Worm (Caenorhabditis elegans): Measurements from ENCODE around the gene him-5.
A peak's percentile ranks its signal among the peaks of the same experiment; 100 is the strongest.
"Not testable (repeated sequence)": the region's sequence is repeated elsewhere in the genome, so short reads cannot be mapped to it uniquely, and the experiment has no call there.

The him-5 gene

DNA sequence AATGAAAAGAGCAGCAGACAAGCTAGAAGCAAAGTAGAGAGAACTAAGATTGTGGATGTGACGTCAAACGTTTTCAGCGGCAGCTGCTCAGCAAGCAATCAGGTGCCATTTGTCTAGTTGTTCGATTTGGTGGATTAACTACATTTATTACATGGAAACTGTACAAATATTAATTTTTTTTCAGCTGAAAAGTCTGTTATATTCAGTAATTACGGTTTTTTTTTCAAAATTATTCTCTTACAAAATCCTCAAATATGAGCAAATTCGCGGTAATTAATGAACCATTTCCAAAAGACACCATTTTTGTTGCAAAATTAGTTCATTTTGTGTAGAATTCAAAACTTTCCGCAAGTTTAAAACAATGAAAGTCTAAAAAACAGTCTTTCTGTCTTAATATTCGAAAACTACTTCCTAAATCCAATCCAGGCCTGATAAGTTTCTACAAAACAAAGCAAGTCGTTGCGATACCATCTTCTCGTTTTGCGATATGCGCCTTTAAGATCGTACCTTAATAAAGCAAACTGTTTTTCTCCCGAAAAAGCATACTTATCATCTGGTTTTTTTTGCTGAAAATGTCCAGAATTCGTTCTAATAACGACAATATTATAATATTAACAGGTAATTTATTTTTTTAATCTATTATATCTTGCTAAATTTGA, at the start of gene him-5, which contains the start of gene D1086.5:
him-5 (plus strand) TSS at position 118 of the 659 bp plus-strand sequence.
D1086.5 (minus strand) TSS at position 51 of the 659 bp plus-strand sequence.
- TF ChIP-seq unc-62 (GFP tag; optimal IDR thresholded peaks at IDR 0.05 in 1 of 2) = peak in 1 of 2 experiments; percentile 57
- TF ChIP-seq unc-62 (tag; optimal IDR thresholded peaks at IDR 0.05) = no peak
- TF ChIP-seq nhr-48 (tag; optimal IDR thresholded peaks at IDR 0.05) = no peak

DNA sequence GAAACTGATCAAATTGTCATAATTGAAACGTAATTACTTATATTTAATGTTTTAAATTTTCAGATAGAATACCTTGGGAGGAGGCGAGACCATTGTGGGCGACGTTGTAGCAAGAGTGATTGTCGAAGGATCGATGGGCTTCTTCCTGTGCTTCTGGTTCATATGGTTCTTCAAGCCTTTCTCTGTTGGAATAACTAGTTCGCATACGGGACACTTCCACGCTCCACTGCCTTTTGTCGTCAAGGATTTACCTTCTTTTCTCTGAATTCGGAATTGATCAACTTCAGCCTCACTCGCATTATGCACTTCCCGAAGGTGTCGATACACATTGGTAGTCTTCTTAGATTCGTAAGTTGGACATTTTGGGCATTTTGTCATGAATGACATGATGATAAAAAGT, 41.0 kb upstream of the him-5 start, which contains the start of gene F58D12.1:
F58D12.1 (plus strand) TSS at position 301 of the 400 bp plus-strand sequence.
- not testable (repeated sequence) for TF ChIP-seq ctbp-1 (GFP tag; IDR thresholded peaks at IDR 0.05); daf-16 (GFP tag; optimal IDR thresholded peaks at IDR 0.05); daf-16 (tag; optimal IDR thresholded peaks at IDR 0.05); arid-1 (GFP tag; conservative IDR thresholded peaks at IDR 0.05)

DNA sequence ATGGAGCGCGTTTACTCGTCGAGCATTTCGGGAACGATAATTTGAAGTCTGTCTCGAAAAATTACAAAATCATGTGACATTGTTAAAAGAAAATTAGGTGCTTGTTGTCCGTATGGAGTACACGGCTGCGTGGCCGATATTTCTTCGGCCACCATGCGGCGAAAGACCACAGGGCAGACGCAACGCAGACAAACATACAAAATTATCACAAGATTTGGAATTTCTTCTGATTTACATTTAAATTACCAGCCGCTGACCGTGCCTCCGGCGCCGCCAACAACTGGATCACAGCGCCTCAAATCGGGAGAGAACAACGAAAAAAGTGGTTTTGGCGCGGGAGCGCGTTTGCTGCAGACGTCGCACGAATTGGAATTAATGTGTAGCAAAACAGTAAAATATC, 35.1 kb upstream of the him-5 start:
- TF ChIP-seq lin-15B (tag; optimal IDR thresholded peaks at IDR 0.05) (peak; percentile 14), daf-8 (GFP tag; IDR thresholded peaks at IDR 0.05) (0 out of 2 replicates have a peak, but pooled peaks have one; percentile 28), ztf-7 (tag; optimal IDR thresholded peaks at IDR 0.05) (peak; percentile 70), daf-16 (GFP tag; optimal IDR thresholded peaks at IDR 0.05) (peak; percentile 28 to 38), daf-16 (tag; optimal IDR thresholded peaks at IDR 0.05) (peak; percentile 43), D1046.2 (GFP tag; IDR thresholded peaks at IDR 0.05) (peak; percentile 96), lsy-2 (tag; optimal IDR thresholded peaks at IDR 0.05) (peak; percentile 42 to 93), skn-1 (tag; optimal IDR thresholded peaks at IDR 0.05) (peak; percentile 51), duxl-1 (tag; optimal IDR thresholded peaks at IDR 0.05; ENCODE audit: poor library complexity) (peak; percentile 97), madf-9 (GFP tag; conservative IDR thresholded peaks at IDR 0.05) (peak; percentile 97), unc-62 (GFP tag; optimal IDR thresholded peaks at IDR 0.05 in 1 of 2) (peak in 1 of 2 experiments; percentile 99), lir-3 (tag; optimal IDR thresholded peaks at IDR 0.05) (peak; percentile 26), T26A8.4 (GFP tag; IDR thresholded peaks at IDR 0.05) (peak; percentile 97), lin-38 (GFP tag; IDR thresholded peaks at IDR 0.05) (peak; percentile 98), ceh-44 (GFP tag; IDR thresholded peaks at IDR 0.05) (peak; percentile 96), lin-13 (GFP tag; optimal IDR thresholded peaks at IDR 0.05) (peak; percentile 80), cey-2 (tag; optimal IDR thresholded peaks at IDR 0.05; ENCODE audit: borderline replicate concordance, insufficient read depth) (peak; percentile 1), jun-1 (tag; optimal IDR thresholded peaks at IDR 0.05) (peak; percentile 39), zfp-2 (tag; optimal IDR thresholded peaks at IDR 0.05) (peak; percentile 42), mxl-3 (GFP tag; optimal IDR thresholded peaks at IDR 0.05) (peak; percentile 85), nhr-102 (tag; optimal IDR thresholded peaks at IDR 0.05) (peak; percentile 95), nhr-41 (GFP tag; IDR thresholded peaks at IDR 0.05) (peak; percentile 74; the same call in 1 of the 2 replicates), madf-5 (GFP tag; IDR thresholded peaks at IDR 0.05) (peak; percentile 55 to 97; a peak in 3 of 4 replicates), dve-1 (tag; optimal IDR thresholded peaks at IDR 0.05; ENCODE audit: insufficient read depth) (peak; percentile 93), nhr-76 (tag; optimal IDR thresholded peaks at IDR 0.05) (peak; percentile 65), dmd-9 (GFP tag; IDR thresholded peaks at IDR 0.05) (peak; percentile 99), saeg-2 (GFP tag; IDR thresholded peaks at IDR 0.05) (peak; percentile 95), nhr-10 (tag; optimal IDR thresholded peaks at IDR 0.05) (peak; percentile 35), unc-130 (GFP tag; optimal IDR thresholded peaks at IDR 0.05) (peak; percentile 81), ceh-32 (tag; optimal IDR thresholded peaks at IDR 0.05; ENCODE audit: poor library complexity) (peak; percentile 59), mxl-2 (GFP tag; conservative IDR thresholded peaks at IDR 0.05) (peak; percentile 88), ctbp-1 (GFP tag; IDR thresholded peaks at IDR 0.05) (peak; percentile 98), nhr-6 (tag; optimal IDR thresholded peaks at IDR 0.05) (peak; percentile 87), mdl-1 (tag; optimal IDR thresholded peaks at IDR 0.05) (peak in 1 of 2 experiments; percentile 40), ceh-20 (GFP tag; IDR thresholded peaks at IDR 0.05) (peak; percentile 98), rbr-2 (tag; optimal IDR thresholded peaks at IDR 0.05) (peak; percentile 92), spr-1 (tag; optimal IDR thresholded peaks at IDR 0.05) (peak; percentile 84), Y105C5A.15 (GFP tag; IDR thresholded peaks at IDR 0.05) (peak; percentile 89; the same call in 1 of the 2 replicates), T20F7.1 (GFP tag; optimal IDR thresholded peaks at IDR 0.05) (peak; percentile 89), dmd-6 (GFP tag; IDR thresholded peaks at IDR 0.05) (peak; percentile 99), lin-29 (GFP tag; IDR thresholded peaks at IDR 0.05) (peak; percentile 83)
- TF ChIP-seq unc-62 (tag; optimal IDR thresholded peaks at IDR 0.05) = not testable (repeated sequence)
